Worm (Caenorhabditis elegans) whole organism, young adult: ENCODE data around the gene F59E11.6.

Source experiments
- B0019.2 ChIP-seq: fragments of 200-800 bp; sonication (Bioruptor generic); conservative IDR thresholded peaks from 2 replicates; pipeline ENCODE4 v1.3.6; 2022; ENCODE audit warnings: missing genetic modification reagents, missing genetic modification characterization, missing compliant biosample characterization
- B0035.1 ChIP-seq: sonication (generic microtip); optimal IDR thresholded peaks from 2 replicates; lab custom pipeline; 2016; ENCODE audit warnings: missing genetic modification characterization, mild to moderate bottlenecking, missing compliant biosample characterization, missing genotype, missing genetic modification reagents
- B0336.3 ChIP-seq: fragments of 200-800 bp; sonication (Bioruptor generic); IDR thresholded peaks from 2 replicates; pipeline ENCODE4 v1.3.6; 2022; ENCODE audit warnings: missing genetic modification characterization, missing compliant biosample characterization
- C17E4.6 ChIP-seq: fragments of 200-800 bp; sonication (Bioruptor generic); IDR thresholded peaks from 2 replicates; pipeline ENCODE4 v1.3.6; 2022; ENCODE audit warnings: missing genetic modification reagents, missing genetic modification characterization, missing compliant biosample characterization
- F33H1.4 ChIP-seq: fragments of 200-800 bp; sonication (Bioruptor generic); IDR thresholded peaks from 2 replicates; pipeline ENCODE4 v1.3.6; 2022; ENCODE audit warnings: missing genetic modification reagents, missing genetic modification characterization, missing compliant biosample characterization
- F57A8.1 ChIP-seq: fragments of 200-800 bp; sonication (Bioruptor generic); optimal IDR thresholded peaks from 2 replicates; lab custom pipeline; 2018; ENCODE audit warnings: mild to moderate bottlenecking, missing genetic modification characterization, moderate library complexity, missing compliant biosample characterization
- F57C9.4 ChIP-seq: sonication (generic microtip); optimal IDR thresholded peaks from 2 replicates; lab custom pipeline; 2017; ENCODE audit warnings: mild to moderate bottlenecking, missing genetic modification characterization, missing compliant biosample characterization
- K12H6.12 ChIP-seq: fragments of 200-800 bp; sonication (Bioruptor generic); optimal IDR thresholded peaks from 2 replicates; lab custom pipeline; 2018; ENCODE audit warnings: mild to moderate bottlenecking, missing genetic modification characterization, missing compliant biosample characterization
- Y53F4B.3 ChIP-seq: fragments of 200-800 bp; sonication (Bioruptor generic); IDR thresholded peaks from 2 replicates; pipeline ENCODE4 v1.3.6; 2022; ENCODE audit warnings: missing genetic modification reagents, missing genetic modification characterization, missing compliant biosample characterization
- Y56A3A.18 ChIP-seq: fragments of 200-800 bp; sonication (Bioruptor generic); IDR thresholded peaks from 2 replicates; pipeline ENCODE4 v1.3.6; 2022; ENCODE audit warnings: missing genetic modification reagents, missing genetic modification characterization, missing compliant biosample characterization
- Y67H2A.10 ChIP-seq: fragments of 200-800 bp; sonication (Bioruptor generic); conservative IDR thresholded peaks from 2 replicates; pipeline ENCODE4 v1.3.6; 2022; ENCODE audit warnings: missing genetic modification reagents, missing genetic modification characterization, missing compliant biosample characterization
- Y79H2A.3 ChIP-seq: fragments of 200-800 bp; sonication (Bioruptor generic); conservative IDR thresholded peaks from 2 replicates; pipeline ENCODE4 v1.3.6; 2022; ENCODE audit warnings: missing genetic modification reagents, missing genetic modification characterization, missing compliant biosample characterization
- ZK185.1 ChIP-seq: sonication (generic microtip); optimal IDR thresholded peaks from 2 replicates; lab custom pipeline; 2016; ENCODE audit warnings: mild to moderate bottlenecking, missing genetic modification characterization, missing compliant biosample characterization; ENCODE audit not compliant: poor library complexity, severe bottlenecking
- akir-1 ChIP-seq: fragments of 200-800 bp; sonication (Bioruptor generic); optimal IDR thresholded peaks from 2 replicates; lab custom pipeline; 2018; ENCODE audit warnings: mild to moderate bottlenecking, missing genetic modification characterization, moderate library complexity, missing compliant biosample characterization
- athp-1 ChIP-seq: sonication (generic microtip); optimal IDR thresholded peaks from 2 replicates; lab custom pipeline; 2017; ENCODE audit warnings: mild to moderate bottlenecking, missing genetic modification characterization, missing compliant biosample characterization
- bed-1 ChIP-seq: fragments of 200-800 bp; sonication (Bioruptor generic); IDR thresholded peaks from 2 replicates; pipeline ENCODE4 v1.3.6; 2022; ENCODE audit warnings: missing genetic modification reagents, missing genetic modification characterization, missing compliant biosample characterization
- cebp-2 ChIP-seq: fragments of 200-800 bp; sonication (Bioruptor generic); IDR thresholded peaks from 2 replicates; pipeline ENCODE4 v1.3.6; 2022; ENCODE audit warnings: missing genetic modification characterization, missing compliant biosample characterization
- chd-7 ChIP-seq: sonication (generic microtip); optimal IDR thresholded peaks from 2 replicates; lab custom pipeline; 2016; ENCODE audit warnings: mild to moderate bottlenecking, missing genetic modification characterization, moderate library complexity, missing compliant biosample characterization
- efl-1 ChIP-seq: fragments of 150-350 bp; optimal IDR thresholded peaks from 2 replicates; lab custom pipeline; 2014; ENCODE audit warnings: missing biosample characterization, missing genetic modification reagents, missing genetic modification characterization
- ekl-4 ChIP-seq: fragments of 200-800 bp; sonication (Bioruptor generic); IDR thresholded peaks from 2 replicates; pipeline ENCODE4 v1.3.6; 2022; ENCODE audit warnings: missing genetic modification reagents, missing genetic modification characterization, missing compliant biosample characterization
- gei-17 ChIP-seq: fragments of 200-800 bp; sonication (Bioruptor generic); optimal IDR thresholded peaks from 2 replicates; lab custom pipeline; 2018; ENCODE audit warnings: mild to moderate bottlenecking, missing genetic modification characterization, missing compliant biosample characterization
- hlh-12 ChIP-seq: sonication (generic microtip); optimal IDR thresholded peaks from 2 replicates; lab custom pipeline; 2016; ENCODE audit warnings: missing genetic modification characterization, missing compliant biosample characterization
- let-607 ChIP-seq, 2 experiments: fragments of 200-800 bp in 1 of 2; sonication (Bioruptor generic) in 1 of 2; sonication (generic microtip) in 1 of 2; optimal IDR thresholded peaks; 2 replicates each; lab custom pipeline; 2016 to 2018; ENCODE audit warnings: mild to moderate bottlenecking in 2 of 2, missing compliant biosample characterization in 2 of 2, missing genetic modification characterization in 2 of 2, moderate library complexity in 2 of 2, missing genotype in 1 of 2
- lin-54 ChIP-seq: fragments of 200-800 bp; sonication (Bioruptor generic); optimal IDR thresholded peaks from 2 replicates; lab custom pipeline; 2018; ENCODE audit warnings: mild to moderate bottlenecking, missing genetic modification characterization, missing compliant biosample characterization
- lir-1 ChIP-seq: fragments of 200-800 bp; sonication (Bioruptor generic); conservative IDR thresholded peaks from 2 replicates; pipeline ENCODE4 v1.3.6; 2022; ENCODE audit warnings: missing genetic modification reagents, missing genetic modification characterization, missing compliant biosample characterization
- lsl-1 ChIP-seq: fragments of 200-800 bp; sonication (Bioruptor generic); optimal IDR thresholded peaks from 2 replicates; lab custom pipeline; 2018; ENCODE audit warnings: mild to moderate bottlenecking, missing genetic modification characterization, moderate library complexity, missing compliant biosample characterization
- madf-3 ChIP-seq: fragments of 200-800 bp; sonication (Bioruptor generic); IDR thresholded peaks from 2 replicates; pipeline ENCODE4 v1.3.6; 2022; ENCODE audit warnings: missing genetic modification reagents, missing genetic modification characterization, missing compliant biosample characterization
- madf-8 ChIP-seq: fragments of 200-800 bp; sonication (Bioruptor generic); conservative IDR thresholded peaks from 2 replicates; pipeline ENCODE4 v1.3.6; 2022; ENCODE audit warnings: missing genetic modification reagents, missing genetic modification characterization, missing compliant biosample characterization
- mel-28 ChIP-seq: sonication (generic microtip); optimal IDR thresholded peaks from 2 replicates; lab custom pipeline; 2016; ENCODE audit warnings: borderline replicate concordance, mild to moderate bottlenecking, missing genetic modification characterization, missing compliant biosample characterization
- nfya-1 ChIP-seq: sonication (generic microtip); optimal IDR thresholded peaks from 2 replicates; lab custom pipeline; 2017; ENCODE audit warnings: antibody characterized with exemption, missing compliant biosample characterization, missing genetic modification characterization, borderline replicate concordance; ENCODE audit not compliant: insufficient read depth
- nfya-2 ChIP-seq: fragments of 200-800 bp; sonication (Bioruptor generic); IDR thresholded peaks from 2 replicates; pipeline ENCODE4 v1.3.6; 2022; ENCODE audit warnings: missing genetic modification reagents, missing genetic modification characterization, missing compliant biosample characterization
- nfyb-1 ChIP-seq: fragments of 200-800 bp; sonication (Bioruptor generic); IDR thresholded peaks from 2 replicates; pipeline ENCODE4 v1.3.6; 2022; ENCODE audit warnings: missing genetic modification reagents, missing genetic modification characterization, missing compliant biosample characterization
- nhr-90 ChIP-seq: sonication (generic microtip); optimal IDR thresholded peaks from 2 replicates; lab custom pipeline; 2016; ENCODE audit warnings: missing genotype, mild to moderate bottlenecking, missing genetic modification characterization, missing compliant biosample characterization
- pha-4 ChIP-seq: fragments of 150-350 bp; sonication (generic microtip); optimal IDR thresholded peaks from 2 replicates; lab custom pipeline; 2014; ENCODE audit warnings: missing biosample characterization, missing genetic modification reagents, missing genetic modification characterization
- rpc-1 ChIP-seq, 2 experiments: fragments of 150-350 bp in 1 of 2; sonication (generic microtip) in 1 of 2; optimal IDR thresholded peaks; 2 replicates each; lab custom pipeline; 2014 to 2018; ENCODE audit warnings: missing biosample characterization in 1 of 2, missing genetic modification characterization in 1 of 2, missing genetic modification reagents in 1 of 2, missing genotype in 1 of 2
- snpc-1.3 ChIP-seq: sonication (generic microtip); optimal IDR thresholded peaks from 2 replicates; lab custom pipeline; 2017; ENCODE audit warnings: missing genetic modification characterization, mild to moderate bottlenecking, missing compliant biosample characterization, antibody characterized with exemption, moderate library complexity, missing genotype, missing genetic modification reagents; ENCODE audit not compliant: insufficient read depth
- somi-1 ChIP-seq: fragments of 200-800 bp; sonication (Bioruptor generic); optimal IDR thresholded peaks from 2 replicates; lab custom pipeline; 2018; ENCODE audit warnings: mild to moderate bottlenecking, missing genetic modification characterization, missing compliant biosample characterization
- unc-62 ChIP-seq: fragments of 150-350 bp; optimal IDR thresholded peaks from 2 replicates; lab custom pipeline; 2014; ENCODE audit warnings: missing biosample characterization, missing genetic modification reagents, missing genetic modification characterization
- ztf-6 ChIP-seq: fragments of 200-800 bp; sonication (Bioruptor generic); IDR thresholded peaks from 2 replicates; pipeline ENCODE4 v1.3.6; 2022; ENCODE audit warnings: missing genetic modification reagents, missing genetic modification characterization, missing compliant biosample characterization

The F59E11.6 gene

DNA sequence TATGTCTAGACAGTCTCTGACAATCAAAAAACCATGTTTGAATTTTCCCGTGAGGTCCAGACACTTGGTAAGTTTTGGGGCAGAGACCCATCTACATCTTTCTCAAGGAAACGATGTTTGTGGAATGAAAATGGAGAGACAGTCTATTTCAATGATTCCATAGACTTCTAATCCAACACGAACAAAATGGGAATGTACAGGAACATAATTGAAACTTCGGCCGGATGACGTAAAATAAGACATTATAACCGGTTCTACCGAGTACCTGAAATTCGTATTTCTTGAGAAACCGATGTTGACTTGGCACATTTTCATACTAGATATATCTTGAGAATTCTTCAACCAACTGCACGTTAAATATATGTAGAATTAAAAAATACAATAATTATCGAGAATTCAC lies 3.5 kb upstream of the F59E11.6 start, which contains the start of gene str-87:
Gene str-87, minus strand, starts transcription at position 101 of the 400 bp plus-strand sequence.
- TF ChIP-seq F57C9.4 (no peak), Y79H2A.3 (no peak), mel-28 (no peak), B0019.2 (GFP tag; lab: Robert Waterston, UW) (no peak), nhr-90 (tag; lab: Kevin White, UChicago) (no peak), unc-62 (GFP tag; lab: Kevin White, UChicago) (no peak), pha-4 (tag; lab: Kevin White, UChicago) (no peak), chd-7 (tag; lab: Kevin White, UChicago) (no peak), madf-8 (GFP tag; lab: Robert Waterston, UW) (no peak), nfya-1 (tag; lab: Kevin White, UChicago) (no peak), nfyb-1 (no peak), efl-1 (GFP tag; lab: Kevin White, UChicago) (no peak), hlh-12 (tag; lab: Kevin White, UChicago) (no peak), nfya-2 (GFP tag; lab: Robert Waterston, UW) (no peak), lsl-1 (no peak), somi-1 (no peak), Y56A3A.18 (GFP tag; lab: Robert Waterston, UW) (no peak), athp-1 (no peak), C17E4.6 (GFP tag; lab: Robert Waterston, UW) (no peak)

DNA sequence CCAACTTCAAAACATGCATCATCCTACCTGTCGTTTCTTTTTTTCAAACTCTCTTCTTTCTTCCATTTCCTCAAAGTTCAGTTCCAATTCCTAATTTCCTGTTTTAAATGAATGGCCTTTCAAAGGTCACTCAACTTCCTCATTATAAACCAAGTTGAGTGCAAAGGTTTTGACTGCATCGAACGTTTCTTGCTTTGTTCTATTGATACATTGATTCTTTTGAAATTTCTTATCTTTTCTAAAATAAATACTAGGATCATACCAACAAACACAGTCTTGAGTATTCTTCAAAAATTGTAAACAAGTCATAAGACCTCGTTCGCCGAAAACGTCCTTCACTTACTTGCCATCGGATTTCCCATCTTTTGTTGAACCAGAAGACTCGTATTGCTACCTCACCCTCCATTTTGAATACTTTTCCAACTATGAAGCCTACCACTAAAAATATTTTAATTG lies 1.4 kb upstream of the F59E11.6 start, which contains the start of gene F59E11.7:
Gene F59E11.7, plus strand, starts transcription at position 51 of the 456 bp plus-strand sequence.
- no peak for TF ChIP-seq B0035.1 (tag; lab: Kevin White, UChicago)
- TF ChIP-seq B0019.2 (GFP tag; lab: Robert Waterston, UW) = no peak
- TF ChIP-seq chd-7 (tag; lab: Kevin White, UChicago) = no peak
- TF ChIP-seq Y79H2A.3 = no peak
- TF ChIP-seq mel-28 = no peak
- no peak for TF ChIP-seq snpc-1.3
- no peak for TF ChIP-seq F33H1.4 (GFP tag; lab: Robert Waterston, UW)
- TF ChIP-seq cebp-2 (GFP tag; lab: Robert Waterston, UW) = no peak

DNA sequence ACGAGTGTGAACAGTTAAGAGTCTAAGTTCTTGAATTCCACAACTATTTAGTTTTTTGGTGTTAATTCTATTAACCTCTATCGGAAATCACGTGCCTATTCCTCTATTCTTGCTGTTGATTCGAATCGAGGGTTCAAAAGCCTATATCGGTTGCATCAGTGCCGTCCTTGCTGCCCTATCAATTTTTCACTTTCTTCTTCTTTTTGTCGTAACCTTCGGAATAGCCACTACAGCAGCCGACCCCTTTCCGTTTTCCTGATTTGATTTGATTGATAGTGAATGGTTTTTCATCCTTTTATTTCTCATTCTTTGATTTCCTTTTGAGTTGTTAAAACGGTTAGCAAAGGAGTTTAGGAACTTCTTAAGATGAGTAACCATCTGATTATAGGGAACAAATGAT lies 2.7 kb downstream of the F59E11.6 start:
- TF ChIP-seq athp-1 (no peak), bed-1 (GFP tag; lab: Robert Waterston, UW) (no peak), ZK185.1 (tag; lab: Kevin White, UChicago) (no peak), F57A8.1 (GFP tag; lab: Kevin White, UChicago) (no peak), akir-1 (no peak), ekl-4 (GFP tag; lab: Robert Waterston, UW) (no peak), lir-1 (GFP tag; lab: Robert Waterston, UW) (no peak), ztf-6 (GFP tag; lab: Robert Waterston, UW) (no peak), gei-17 (GFP tag; lab: Kevin White, UChicago) (no peak), rpc-1 (optimal IDR thresholded peaks at IDR 0.05; lab: Kevin White, UChicago) (no peak), rpc-1 (tag; optimal IDR thresholded peaks at IDR 0.05; lab: Kevin White, UChicago) (no peak), madf-3 (no peak), Y53F4B.3 (GFP tag; lab: Robert Waterston, UW) (no peak), K12H6.12 (tag; lab: Kevin White, UChicago) (no peak), Y67H2A.10 (no peak), chd-7 (tag; lab: Kevin White, UChicago) (no peak), B0336.3 (GFP tag; lab: Robert Waterston, UW) (no peak), let-607 (tag; optimal IDR thresholded peaks at IDR 0.05; lab: Kevin White, UChicago) (no peak), F33H1.4 (GFP tag; lab: Robert Waterston, UW) (no peak), lin-54 (GFP tag; lab: Kevin White, UChicago) (no peak), nhr-90 (tag; lab: Kevin White, UChicago) (no peak)
